Fruit fly (Drosophila melanogaster): ENCODE results near the gene CG17612.

dm6 chr2L:4385387-4386279, 3.1 kb upstream of the CG17612 start, which contains the start of gene Vps53:
- TF ChIP-seq CG12768 (GFP tag; optimal IDR thresholded peaks at IDR 0.05) (no peak), toe (GFP tag; optimal IDR thresholded peaks at IDR 0.05) (no peak), pad (GFP tag; optimal IDR thresholded peaks at IDR 0.05) (no peak), Mnt (GFP tag; optimal IDR thresholded peaks at IDR 0.05) (no peak), cnc (optimal IDR thresholded peaks at IDR 0.05) (no peak), CG5204 (GFP tag; optimal IDR thresholded peaks at IDR 0.05) (no peak), tj (GFP tag; optimal IDR thresholded peaks at IDR 0.05) (no peak), Crg-1 (GFP tag; optimal IDR thresholded peaks at IDR 0.05) (no peak), kay (GFP tag; ENCODE audit: borderline replicate concordance) (no peak), ovo (GFP tag; optimal IDR thresholded peaks at IDR 0.05) (no peak)

Measured in whole organism, adult.